Worm (Caenorhabditis elegans): ENCODE results near the gene cdf-1.

- no peak for TF ChIP-seq pha-4 (tag; optimal IDR thresholded peaks at IDR 0.05)
- TF ChIP-seq sptf-1 (tag; optimal IDR thresholded peaks at IDR 0.05), result no peak
- TF ChIP-seq lin-13 (tag; optimal IDR thresholded peaks at IDR 0.05), result no peak
- TF ChIP-seq ztf-11 (tag; optimal IDR thresholded peaks at IDR 0.05), result no peak
- no peak for TF ChIP-seq unc-62 (GFP tag; optimal IDR thresholded peaks at IDR 0.05)
- no peak for TF ChIP-seq blmp-1 (tag; optimal IDR thresholded peaks at IDR 0.05)
- no peak for TF ChIP-seq nhr-12 (tag; optimal IDR thresholded peaks at IDR 0.05)
- no peak for TF ChIP-seq nhr-28 (tag; optimal IDR thresholded peaks at IDR 0.05)
- no peak for TF ChIP-seq ces-1 (GFP tag; optimal IDR thresholded peaks at IDR 0.05)
These were observed 15.7 kb upstream of the cdf-1 start for ce11 chrX:6520644-6521043.
